Fruit fly (Drosophila melanogaster) whole organism: ENCODE measurements around the gene CG6707.

Experiments used
- CG8478 ChIP-seq: fragments of >200 bp; optimal IDR thresholded peaks from 2 replicates; lab custom pipeline; 2018; ENCODE audit warnings: inconsistent platforms
- Dll ChIP-seq: fragments of >200 bp; optimal IDR thresholded peaks from 2 replicates; lab custom pipeline; 2017
- EcR ChIP-seq, 2 experiments: fragments of >200 bp; optimal IDR thresholded peaks; 2 replicates each; lab custom pipeline; 2017; ENCODE audit warnings: missing biosample characterization in 2 of 2, missing genetic modification characterization in 2 of 2, missing genetic modification reagents in 2 of 2
- pan ChIP-seq: fragments of >200 bp; optimal IDR thresholded peaks from 2 replicates; lab custom pipeline; 2017
- psq ChIP-seq: fragments of >200 bp; optimal IDR thresholded peaks from 2 replicates; lab custom pipeline; 2017
- usp ChIP-seq: fragments of >200 bp; optimal IDR thresholded peaks from 2 replicates; lab custom pipeline; 2017; ENCODE audit warnings: missing biosample characterization, missing genetic modification characterization, mixed read lengths

CG6707 gene

DNA sequence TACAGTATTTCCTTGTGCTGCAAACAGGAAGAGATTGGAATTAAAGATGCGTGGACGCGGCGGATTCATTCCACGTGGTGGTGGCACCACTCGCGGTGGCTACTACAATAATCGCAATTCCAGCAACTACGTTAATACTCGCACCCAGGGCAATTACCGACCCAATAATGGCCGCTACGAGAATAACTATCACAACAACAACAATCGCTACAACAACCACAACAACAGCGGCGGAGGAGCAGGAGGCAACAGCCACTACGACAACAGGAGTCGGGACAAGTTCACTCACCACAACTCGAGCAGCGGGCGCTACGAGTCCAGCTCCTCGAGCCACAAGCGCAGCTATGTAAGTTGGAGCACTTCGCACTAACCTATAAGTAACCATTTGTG lies 33.3 kb downstream of the CG6707 start:
- TF ChIP-seq pan (lab: Kevin White, UChicago), result no peak
- TF ChIP-seq psq (lab: Kevin White, UChicago), result no peak
- TF ChIP-seq Dll (lab: Kevin White, UChicago), result no peak
- TF ChIP-seq EcR (GFP tag; optimal IDR thresholded peaks at IDR 0.05; lab: Kevin White, UChicago), result no peak
- TF ChIP-seq CG8478 (lab: Kevin White, UChicago), result no peak
- no peak for TF ChIP-seq usp (GFP tag; lab: Kevin White, UChicago)

DNA sequence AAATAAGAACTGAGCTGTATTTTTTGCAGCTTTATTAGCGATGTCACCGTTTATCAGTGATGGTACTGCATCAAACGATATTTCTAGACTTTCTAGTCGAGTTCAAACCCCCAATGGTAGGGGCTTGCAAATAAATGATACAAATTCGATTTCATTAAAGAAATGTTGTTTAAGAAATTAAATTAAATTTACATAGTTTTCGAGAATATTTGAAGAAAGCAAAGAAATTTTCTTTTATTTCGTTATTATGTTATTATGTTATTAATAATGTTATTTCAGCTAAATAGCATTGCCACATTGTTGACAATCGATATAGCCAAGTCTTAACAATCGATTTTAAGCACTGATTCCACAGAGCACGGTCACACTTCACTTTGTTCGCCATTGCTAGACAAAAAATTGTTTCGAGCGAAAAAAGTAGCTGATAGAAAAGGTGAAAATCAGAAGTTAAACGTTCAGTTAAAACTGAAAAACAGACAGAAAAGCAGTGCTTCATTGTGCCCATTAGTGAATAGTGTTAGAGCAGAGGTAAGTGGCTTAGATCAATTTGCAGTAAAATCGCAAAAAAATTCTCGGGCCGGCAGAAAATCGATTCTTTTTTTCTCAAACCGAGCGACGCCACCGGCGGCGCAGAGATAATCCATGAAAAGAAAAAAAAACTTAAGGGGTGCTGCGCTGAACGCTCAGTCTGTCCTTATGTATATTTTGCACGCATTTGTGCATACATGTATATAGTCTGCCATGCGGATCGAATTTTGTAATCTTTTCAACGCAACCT lies 33.9 kb downstream of the CG6707 start, which contains the start of the genes iPLA2-VIA and Ciz1:
iPLA2-VIA (minus strand) TSS at position 75 of the 778 bp plus-strand sequence.
Ciz1 (plus strand) TSS at position 365 of the 778 bp plus-strand sequence.
- no peak for TF ChIP-seq usp (GFP tag; lab: Kevin White, UChicago)
- TF ChIP-seq CG8478 (lab: Kevin White, UChicago), result no peak
- TF ChIP-seq EcR (GFP tag; optimal IDR thresholded peaks at IDR 0.05; lab: Kevin White, UChicago), result no peak
- no peak for TF ChIP-seq psq (lab: Kevin White, UChicago)
- TF ChIP-seq Dll (lab: Kevin White, UChicago), result no peak
- TF ChIP-seq pan (lab: Kevin White, UChicago), result no peak

DNA sequence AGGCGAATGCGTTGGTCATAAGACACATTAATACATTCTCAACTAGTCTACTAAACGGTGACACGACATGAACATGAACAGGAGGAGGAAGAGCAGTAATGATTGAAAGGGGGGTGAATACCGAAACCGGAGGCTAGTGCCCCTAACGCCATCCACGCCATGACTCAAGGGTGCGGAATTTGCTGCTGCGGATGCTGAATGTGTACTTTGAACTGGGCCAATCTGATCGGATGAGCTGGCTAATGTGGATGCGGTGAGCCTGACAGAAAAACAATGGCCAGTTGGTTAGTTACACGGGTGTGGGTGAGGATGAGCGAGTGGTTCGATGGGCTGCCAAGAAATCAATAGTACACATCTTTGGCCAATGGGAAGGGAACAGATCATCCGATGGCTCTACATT lies 34.7 kb downstream of the CG6707 start:
- TF ChIP-seq Dll (lab: Kevin White, UChicago) (no peak), psq (lab: Kevin White, UChicago) (no peak), pan (lab: Kevin White, UChicago) (no peak), usp (GFP tag; lab: Kevin White, UChicago) (no peak), CG8478 (lab: Kevin White, UChicago) (no peak), EcR (GFP tag; optimal IDR thresholded peaks at IDR 0.05; lab: Kevin White, UChicago) (no peak)

DNA sequence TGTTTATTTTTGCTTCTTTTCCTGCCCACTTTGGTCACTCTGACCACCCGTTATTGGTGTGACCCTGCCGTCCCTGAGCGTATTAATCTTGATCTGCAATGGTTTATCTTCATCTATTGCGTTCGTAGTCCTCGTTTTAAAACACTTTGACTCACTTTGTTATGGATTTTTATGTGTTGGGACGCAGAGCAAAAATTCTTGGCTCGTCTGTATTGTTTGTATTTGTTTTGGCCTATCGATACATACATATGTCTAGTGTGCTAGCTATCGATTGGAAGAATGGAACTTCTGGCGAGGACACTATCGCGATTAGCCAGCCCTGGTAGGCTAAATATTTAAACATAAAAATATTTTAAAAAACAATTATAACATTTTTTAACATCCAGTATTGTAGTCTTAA lies 38.8 kb downstream of the CG6707 start, which contains the start of gene CG10809:
CG10809 (minus strand) TSS at position 266 of the 400 bp plus-strand sequence.
- TF ChIP-seq EcR (GFP tag; optimal IDR thresholded peaks at IDR 0.05; lab: Kevin White, UChicago), result no peak
- TF ChIP-seq usp (GFP tag; lab: Kevin White, UChicago), result no peak
- TF ChIP-seq pan (lab: Kevin White, UChicago), result no peak
- no peak for TF ChIP-seq CG8478 (lab: Kevin White, UChicago)
- no peak for TF ChIP-seq Dll (lab: Kevin White, UChicago)
- no peak for TF ChIP-seq psq (lab: Kevin White, UChicago)

DNA sequence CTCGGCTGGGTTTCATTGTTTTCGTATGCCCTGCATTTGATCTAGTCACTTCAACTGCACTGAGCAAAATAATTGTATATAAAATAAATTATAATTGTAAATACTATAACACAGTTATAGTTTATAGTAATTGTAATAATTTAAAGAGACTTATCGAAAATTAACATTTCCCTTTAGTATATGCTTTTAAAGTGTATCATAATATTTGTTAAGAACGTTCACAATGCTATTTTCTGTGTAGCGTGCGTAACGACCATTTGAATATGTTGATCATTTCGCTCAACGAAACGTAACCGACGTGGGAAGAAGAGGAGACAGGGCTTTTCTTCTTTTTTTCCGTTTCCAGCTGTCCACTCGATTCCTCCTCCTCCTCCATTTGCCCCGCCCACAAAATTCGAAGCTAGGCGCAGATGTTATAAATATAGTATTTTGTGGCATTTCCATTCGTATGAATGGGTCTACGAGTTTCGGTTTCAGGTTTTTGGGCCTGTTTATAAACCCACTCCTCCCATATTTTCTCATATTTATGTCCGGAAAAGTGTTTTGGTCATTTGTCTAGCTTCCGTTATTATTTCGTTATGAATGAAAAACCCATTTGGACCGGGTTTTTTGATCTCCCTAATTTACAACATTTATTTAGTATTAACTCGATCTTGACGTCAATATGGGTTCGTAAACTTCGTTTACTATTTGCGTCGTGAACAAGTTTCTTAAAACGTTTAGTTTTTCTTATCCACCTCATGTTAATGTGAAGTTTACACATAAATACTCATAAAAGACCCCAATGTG lies 41.8 kb downstream of the CG6707 start:
- TF ChIP-seq usp (GFP tag; lab: Kevin White, UChicago) (no peak), psq (lab: Kevin White, UChicago) (no peak), pan (lab: Kevin White, UChicago) (no peak), Dll (lab: Kevin White, UChicago) (no peak), EcR (GFP tag; optimal IDR thresholded peaks at IDR 0.05; lab: Kevin White, UChicago) (no peak), CG8478 (lab: Kevin White, UChicago) (no peak)

DNA sequence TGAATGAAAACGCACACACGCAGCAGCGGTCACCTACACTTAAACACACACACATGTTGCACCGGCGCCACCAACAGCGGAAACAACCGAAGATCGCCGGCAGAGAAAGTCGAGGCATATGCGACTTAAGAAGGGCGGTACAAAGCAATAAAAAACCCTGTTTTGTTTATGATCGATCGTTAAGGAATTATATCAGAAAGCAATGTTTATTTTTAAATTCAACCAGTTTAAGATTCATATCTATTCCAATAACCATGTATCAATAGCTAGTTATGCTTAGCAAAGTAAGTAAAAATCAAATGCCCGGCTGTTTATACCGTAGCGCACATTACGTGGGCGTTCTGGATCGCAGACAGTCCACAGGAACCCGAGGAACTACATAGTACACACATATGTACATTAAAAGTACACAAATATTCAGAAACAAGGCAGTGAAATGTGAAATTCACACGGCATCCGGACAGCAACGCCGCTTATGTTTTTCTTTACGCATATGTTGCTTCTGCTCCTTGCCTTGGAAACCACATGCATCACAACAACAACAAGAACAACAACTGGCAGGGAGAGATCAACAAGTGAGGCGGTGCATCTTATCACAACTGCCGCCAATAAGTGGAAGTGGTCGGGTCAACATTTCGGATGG lies 42.5 kb downstream of the CG6707 start:
- TF ChIP-seq EcR (GFP tag; optimal IDR thresholded peaks at IDR 0.05; lab: Kevin White, UChicago) (no peak), CG8478 (lab: Kevin White, UChicago) (no peak), pan (lab: Kevin White, UChicago) (no peak), Dll (lab: Kevin White, UChicago) (no peak), usp (GFP tag; lab: Kevin White, UChicago) (no peak), psq (lab: Kevin White, UChicago) (no peak)

DNA sequence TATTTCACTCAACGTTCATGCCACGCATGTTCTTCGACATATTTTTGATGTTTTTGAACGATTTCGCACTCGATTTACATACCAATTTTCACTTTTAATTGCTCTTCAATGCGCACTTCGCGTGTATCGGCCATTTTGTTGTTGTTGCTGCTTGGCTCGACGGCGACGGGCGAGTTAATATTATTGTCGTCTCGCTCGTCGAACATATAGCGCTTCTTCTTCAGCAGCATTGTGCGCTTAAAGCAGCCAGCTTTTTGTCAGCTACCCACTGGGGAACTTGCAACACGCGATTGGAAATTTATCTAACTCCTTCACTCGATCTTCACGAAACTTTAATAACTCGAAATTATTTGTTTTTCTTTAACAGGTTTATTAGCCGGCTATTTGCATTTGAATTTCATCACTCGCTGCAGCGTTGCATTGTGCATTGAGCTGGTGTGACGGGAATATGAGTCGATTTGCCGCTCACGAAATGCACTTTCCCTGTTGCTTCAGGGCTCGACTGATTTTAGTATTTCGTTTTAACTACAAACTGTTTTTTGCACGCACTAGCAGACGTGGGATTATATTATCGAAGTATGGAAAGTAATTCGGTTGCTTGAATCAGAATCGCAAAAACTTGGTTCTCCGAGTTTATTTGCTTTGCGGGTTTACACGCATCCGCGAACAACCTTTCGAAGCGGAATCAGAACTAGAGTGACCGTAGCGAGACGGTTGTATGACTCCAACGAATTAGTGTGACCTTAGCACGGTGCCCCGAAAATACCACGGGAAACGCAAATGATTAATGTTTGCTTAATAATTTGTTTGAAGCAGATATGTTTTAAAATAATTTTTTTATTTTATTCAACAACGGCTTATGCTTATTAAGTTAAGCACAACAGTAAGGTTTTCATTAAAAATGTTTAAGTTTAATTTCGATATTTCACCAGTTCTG lies 43.5 kb downstream of the CG6707 start, which contains the start of gene RasGAP1:
RasGAP1 (minus strand) TSS at position 703 of the 937 bp plus-strand sequence.
- TF ChIP-seq usp (GFP tag; lab: Kevin White, UChicago) (no peak), Dll (lab: Kevin White, UChicago) (no peak), CG8478 (lab: Kevin White, UChicago) (peak; percentile 37), pan (lab: Kevin White, UChicago) (no peak), psq (lab: Kevin White, UChicago) (no peak)

DNA sequence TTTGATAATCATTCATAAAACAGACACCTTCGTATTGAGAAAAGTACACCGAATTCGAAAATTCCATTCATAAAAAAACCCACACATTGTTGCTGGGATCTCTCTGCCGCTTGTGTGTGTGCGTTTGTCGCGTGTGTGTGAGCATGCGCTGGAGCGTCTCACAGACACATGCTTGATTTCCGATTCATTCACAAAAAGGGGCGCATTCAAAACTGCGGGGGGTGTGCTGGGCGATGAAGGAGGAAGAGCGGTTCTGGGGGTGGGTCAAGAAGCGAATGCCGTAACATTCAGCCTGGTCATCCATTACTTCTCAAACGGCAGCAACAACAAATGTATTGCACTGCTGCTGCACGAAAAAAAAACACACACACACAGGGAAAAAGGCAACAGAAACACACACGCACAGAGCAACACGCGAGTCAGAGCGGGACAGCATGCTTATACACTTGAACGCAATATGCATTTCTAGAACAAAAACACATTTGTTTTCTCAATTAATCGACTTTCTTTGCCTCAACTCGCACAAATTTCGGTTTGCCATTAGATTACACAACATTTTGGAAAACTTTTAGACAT lies 44.4 kb downstream of the CG6707 start:
- TF ChIP-seq Dll (lab: Kevin White, UChicago) (no peak), CG8478 (lab: Kevin White, UChicago) (peak; percentile 63), psq (lab: Kevin White, UChicago) (no peak)

DNA sequence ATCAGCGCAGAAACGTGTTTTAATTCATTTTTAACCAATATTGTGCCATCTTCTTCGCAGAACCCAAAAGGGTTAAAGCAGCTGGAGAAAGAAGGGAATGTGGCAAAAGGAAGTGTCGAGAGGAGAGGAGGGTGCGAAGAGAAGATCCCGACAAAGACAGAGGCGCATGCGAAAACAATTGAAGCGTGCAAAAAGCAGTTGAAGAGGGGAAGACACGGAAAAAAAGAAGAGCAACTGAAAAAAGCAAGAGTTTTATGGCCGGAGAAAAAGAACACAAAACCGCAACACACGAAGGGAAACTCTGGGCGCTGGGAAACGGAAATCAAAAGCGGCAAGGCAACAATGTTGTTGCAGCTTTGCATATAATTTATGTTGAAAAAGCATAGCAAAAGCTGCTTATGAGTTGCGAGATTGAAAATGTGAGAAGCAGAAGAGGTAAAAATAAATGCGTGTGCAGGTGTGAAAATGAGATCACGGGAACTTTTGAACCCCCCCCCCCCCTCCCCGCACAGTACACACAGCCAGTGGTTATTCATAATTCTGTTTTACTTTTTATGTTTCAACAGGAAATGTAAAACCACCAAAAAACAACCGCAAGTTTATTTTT lies 45.1 kb downstream of the CG6707 start:
- TF ChIP-seq EcR (GFP tag; optimal IDR thresholded peaks at IDR 0.05; lab: Kevin White, UChicago) (no peak), CG8478 (lab: Kevin White, UChicago) (no peak), psq (lab: Kevin White, UChicago) (no peak), Dll (lab: Kevin White, UChicago) (no peak), pan (lab: Kevin White, UChicago) (no peak), usp (GFP tag; lab: Kevin White, UChicago) (no peak)
